Worm (Caenorhabditis elegans) whole organism, L4 larva: ENCODE results near the gene cyp-33C6.

Source experiments
- F49E8.2 ChIP-seq: sonication (generic microtip); optimal IDR thresholded peaks from 2 replicates; lab custom pipeline; 2016; ENCODE audit warnings: missing compliant biosample characterization, mild to moderate bottlenecking, missing genetic modification characterization, borderline replicate concordance
- R02D3.7 ChIP-seq: fragments of 150-350 bp; sonication (generic microtip); optimal IDR thresholded peaks from 3 replicates; lab custom pipeline; 2014; ENCODE audit warnings: missing biosample characterization, missing genetic modification characterization
- Y75B8A.6 ChIP-seq: fragments of 200-800 bp; sonication (Bioruptor generic); IDR thresholded peaks from 2 replicates; pipeline ENCODE4 v1.3.6; 2022; ENCODE audit warnings: missing genetic modification reagents, missing genetic modification characterization, missing compliant biosample characterization
- ama-1 ChIP-seq: fragments of 150-350 bp; optimal IDR thresholded peaks from 2 replicates; lab custom pipeline; 2014; ENCODE audit warnings: inconsistent platforms, mixed read lengths
- arid-1 ChIP-seq: fragments of 200-800 bp; sonication (Bioruptor generic); conservative IDR thresholded peaks from 2 replicates; pipeline ENCODE4 v1.3.6; 2022; ENCODE audit warnings: missing genetic modification reagents, missing genetic modification characterization, missing compliant biosample characterization
- attf-4 ChIP-seq: sonication (generic microtip); optimal IDR thresholded peaks from 3 replicates; lab custom pipeline; 2017; ENCODE audit warnings: missing biosample characterization, missing genetic modification characterization
- ceh-32 ChIP-seq: sonication (generic microtip); optimal IDR thresholded peaks from 2 replicates; lab custom pipeline; 2016; ENCODE audit warnings: mild to moderate bottlenecking, missing genetic modification characterization, missing compliant biosample characterization; ENCODE audit not compliant: poor library complexity
- ceh-44 ChIP-seq: fragments of 200-800 bp; sonication (Bioruptor generic); IDR thresholded peaks from 2 replicates; pipeline ENCODE4 v1.3.6; 2022; ENCODE audit warnings: missing genetic modification reagents, missing genetic modification characterization, missing compliant biosample characterization
- ceh-62 ChIP-seq: sonication (generic microtip); optimal IDR thresholded peaks from 2 replicates; lab custom pipeline; 2017; ENCODE audit warnings: missing biosample characterization, missing genetic modification characterization
- cey-2 ChIP-seq: sonication (generic microtip); optimal IDR thresholded peaks from 3 replicates; lab custom pipeline; 2017; ENCODE audit warnings: missing genetic modification characterization, mild to moderate bottlenecking, missing compliant biosample characterization, antibody characterized with exemption, borderline replicate concordance; ENCODE audit not compliant: insufficient read depth
- ctbp-1 ChIP-seq: fragments of 200-800 bp; sonication (Bioruptor generic); IDR thresholded peaks from 2 replicates; pipeline ENCODE4 v1.3.6; 2022; ENCODE audit warnings: missing genetic modification reagents, missing genetic modification characterization, missing compliant biosample characterization
- daf-16 ChIP-seq, 3 experiments: sonication (generic microtip); optimal IDR thresholded peaks; 2 replicates each; lab custom pipeline; 2016 to 2017; ENCODE audit warnings: missing genetic modification characterization in 3 of 3, missing genetic modification reagents in 3 of 3, mild to moderate bottlenecking in 2 of 3, missing compliant biosample characterization in 2 of 3, missing biosample characterization in 1 of 3, moderate library complexity in 1 of 3
- dmd-6 ChIP-seq: fragments of 200-800 bp; sonication (Bioruptor generic); IDR thresholded peaks from 2 replicates; pipeline ENCODE4 v1.3.6; 2022; ENCODE audit warnings: missing genetic modification reagents, missing genetic modification characterization, missing compliant biosample characterization
- dmd-8 ChIP-seq: fragments of 200-800 bp; sonication (Bioruptor generic); IDR thresholded peaks from 2 replicates; pipeline ENCODE4 v1.3.6; 2022; ENCODE audit warnings: missing genetic modification characterization, missing compliant biosample characterization
- duxl-1 ChIP-seq: sonication (generic microtip); optimal IDR thresholded peaks from 2 replicates; lab custom pipeline; 2016; ENCODE audit warnings: mild to moderate bottlenecking, missing genetic modification characterization, moderate library complexity, missing compliant biosample characterization; ENCODE audit not compliant: poor library complexity
- dve-1 ChIP-seq: sonication (generic microtip); optimal IDR thresholded peaks from 2 replicates; lab custom pipeline; 2017; ENCODE audit warnings: antibody characterized with exemption, mild to moderate bottlenecking, missing genetic modification characterization, missing compliant biosample characterization; ENCODE audit not compliant: insufficient read depth
- egl-27 ChIP-seq: sonication (generic microtip); optimal IDR thresholded peaks from 3 replicates; lab custom pipeline; 2017; ENCODE audit warnings: missing biosample characterization, missing genetic modification reagents, missing genetic modification characterization
- gei-8 ChIP-seq: fragments of 200-800 bp; sonication (Bioruptor generic); optimal IDR thresholded peaks from 2 replicates; lab custom pipeline; 2018; ENCODE audit warnings: mild to moderate bottlenecking, missing genetic modification characterization, missing compliant biosample characterization
- hif-1 ChIP-seq, 2 experiments: sonication (generic microtip); optimal IDR thresholded peaks; 2 replicates each; lab custom pipeline; 2016 to 2017; ENCODE audit warnings: missing compliant biosample characterization in 2 of 2, missing genetic modification characterization in 2 of 2, missing genetic modification reagents in 2 of 2, missing genotype in 2 of 2, mild to moderate bottlenecking in 1 of 2
- hlh-30 ChIP-seq: sonication (generic microtip); optimal IDR thresholded peaks from 2 replicates; lab custom pipeline; 2017; ENCODE audit warnings: antibody characterized with exemption, mild to moderate bottlenecking, missing genetic modification characterization, missing compliant biosample characterization; ENCODE audit not compliant: insufficient read depth
- lin-1 ChIP-seq: fragments of 200-800 bp; sonication (Bioruptor generic); IDR thresholded peaks from 2 replicates; pipeline ENCODE4 v1.3.6; 2022; ENCODE audit warnings: missing genetic modification reagents, missing genetic modification characterization, missing compliant biosample characterization
- lin-38 ChIP-seq: fragments of 200-800 bp; sonication (Bioruptor generic); IDR thresholded peaks from 2 replicates; pipeline ENCODE4 v1.3.6; 2022; ENCODE audit warnings: missing genetic modification reagents, missing genetic modification characterization, missing compliant biosample characterization
- madf-9 ChIP-seq: fragments of 200-800 bp; sonication (Bioruptor generic); conservative IDR thresholded peaks from 2 replicates; pipeline ENCODE4 v1.3.6; 2022; ENCODE audit warnings: missing genetic modification reagents, missing genetic modification characterization, missing compliant biosample characterization
- mep-1 ChIP-seq: fragments of 150-350 bp; sonication (generic microtip); optimal IDR thresholded peaks from 3 replicates; lab custom pipeline; 2014; ENCODE audit warnings: missing biosample characterization, missing genetic modification characterization
- nhr-10 ChIP-seq: fragments of 150-350 bp; optimal IDR thresholded peaks from 2 replicates; lab custom pipeline; 2014; ENCODE audit warnings: missing biosample characterization, missing genetic modification characterization
- nhr-102 ChIP-seq: sonication (generic microtip); optimal IDR thresholded peaks from 2 replicates; lab custom pipeline; 2016; ENCODE audit warnings: mild to moderate bottlenecking, missing genetic modification characterization, moderate library complexity, missing compliant biosample characterization
- nhr-111 ChIP-seq: fragments of 200-800 bp; sonication (Bioruptor generic); optimal IDR thresholded peaks from 2 replicates; lab custom pipeline; 2018; ENCODE audit warnings: mild to moderate bottlenecking, missing genetic modification characterization, missing compliant biosample characterization
- nhr-28 ChIP-seq: fragments of 150-350 bp; optimal IDR thresholded peaks from 2 replicates; lab custom pipeline; 2014; ENCODE audit warnings: missing biosample characterization, missing genetic modification characterization
- pha-4 ChIP-seq, 2 experiments: fragments of 150-350 bp in 1 of 2; fragments of 200-800 bp in 1 of 2; sonication (Bioruptor generic) in 1 of 2; IDR thresholded peaks in 1 of 2; optimal IDR thresholded peaks in 1 of 2; 2 replicates each; pipeline versions ENCODE4 v1.3.6 to Lab custom; 2014 to 2022; ENCODE audit warnings: missing genetic modification characterization in 2 of 2, missing genetic modification reagents in 2 of 2, missing biosample characterization in 1 of 2, missing compliant biosample characterization in 1 of 2
- pqm-1 ChIP-seq: sonication (generic microtip); optimal IDR thresholded peaks from 2 replicates; lab custom pipeline; 2017; ENCODE audit warnings: missing biosample characterization, missing genetic modification characterization
- sdz-12 ChIP-seq: fragments of 200-800 bp; sonication (Bioruptor generic); optimal IDR thresholded peaks from 2 replicates; lab custom pipeline; 2018; ENCODE audit warnings: mild to moderate bottlenecking, missing genetic modification characterization, missing compliant biosample characterization
- set-16 ChIP-seq: fragments of 200-800 bp; sonication (Bioruptor generic); IDR thresholded peaks from 2 replicates; pipeline ENCODE4 v1.3.6; 2022; ENCODE audit warnings: missing genetic modification reagents, missing genetic modification characterization, missing compliant biosample characterization
- spr-3 ChIP-seq: fragments of 200-800 bp; sonication (Bioruptor generic); optimal IDR thresholded peaks from 2 replicates; lab custom pipeline; 2018; ENCODE audit warnings: mild to moderate bottlenecking, missing genetic modification characterization, missing compliant biosample characterization
- tag-97 ChIP-seq: fragments of 200-800 bp; sonication (Bioruptor generic); IDR thresholded peaks from 2 replicates; pipeline ENCODE4 v1.3.6; 2022; ENCODE audit warnings: missing genetic modification characterization, missing compliant biosample characterization
- tra-1 ChIP-seq: fragments of 200-800 bp; sonication (Bioruptor generic); IDR thresholded peaks from 2 replicates; pipeline ENCODE4 v1.3.6; 2022; ENCODE audit warnings: missing genetic modification reagents, missing genetic modification characterization, missing compliant biosample characterization
- unc-130 ChIP-seq: sonication (generic microtip); optimal IDR thresholded peaks from 2 replicates; lab custom pipeline; 2016; ENCODE audit warnings: missing genetic modification reagents, missing genetic modification characterization, missing compliant biosample characterization
- unc-39 ChIP-seq: sonication (generic microtip); optimal IDR thresholded peaks from 2 replicates; lab custom pipeline; 2017; ENCODE audit warnings: missing biosample characterization, missing genetic modification characterization
- unc-62 ChIP-seq, 3 experiments: fragments of 150-350 bp in 1 of 3; sonication (generic microtip); optimal IDR thresholded peaks in 2 of 3; peaks in 1 of 3; 1 replicate in 1 of 3; 2 replicates in 2 of 3; lab custom pipeline; 2014 to 2017; ENCODE audit warnings: missing biosample characterization in 3 of 3, missing genetic modification characterization in 3 of 3, missing genetic modification reagents in 3 of 3, missing genotype in 1 of 3
- ztf-7 ChIP-seq: fragments of 150-350 bp; optimal IDR thresholded peaks from 2 replicates; lab custom pipeline; 2014; ENCODE audit warnings: missing biosample characterization, missing genetic modification characterization

Gene cyp-33C6

ce11 chrV:2255191-2255590, 6.0 kb upstream of the cyp-33C6 start, which contains the start of gene F41B5.1:
TSS of gene F41B5.1 (plus strand) at chrV:2255533.
- peak; percentile 73 for TF ChIP-seq lin-38 (GFP tag; lab: Robert Waterston, UW)

DNA sequence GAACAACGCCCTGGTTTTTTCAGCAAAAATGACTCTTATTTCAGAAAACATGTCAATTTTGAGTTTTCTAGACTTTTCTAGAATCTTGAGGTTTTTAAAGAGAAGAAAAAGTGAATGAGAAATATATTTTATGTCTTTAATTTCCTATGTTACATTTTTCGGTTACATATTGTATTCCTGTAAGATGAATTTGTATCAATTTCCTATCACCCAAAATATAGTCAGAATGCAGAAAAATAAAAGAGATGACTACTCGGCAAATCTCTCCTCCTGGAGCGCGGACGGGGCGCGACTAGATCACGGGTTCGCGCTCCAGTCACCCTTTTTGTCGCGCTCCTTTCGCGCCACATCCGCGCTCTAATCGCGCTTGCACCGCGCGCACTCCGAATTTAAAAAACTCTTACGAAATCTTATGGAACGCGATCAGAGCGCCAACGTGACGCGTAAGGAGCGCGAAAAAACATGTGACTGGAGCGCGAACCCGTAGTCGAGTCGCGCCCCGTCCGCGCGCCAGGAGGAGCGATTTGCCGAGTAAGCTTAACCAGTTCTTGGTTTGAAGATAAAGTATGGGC, 5.4 kb upstream of the cyp-33C6 start, which contains the start of gene str-253:
Gene str-253, minus strand, starts transcription at position 51 of the 572 bp plus-strand sequence.
- TF ChIP-seq unc-62 (GFP tag; optimal IDR thresholded peaks at IDR 0.05 in 1 of 2; lab: Kevin White, UChicago): peak in 1 of 2 experiments; percentile 82
- TF ChIP-seq unc-62 (tag; optimal IDR thresholded peaks at IDR 0.05; lab: Kevin White, UChicago): no peak
- TF ChIP-seq lin-1: no peak
- peak; percentile 72 for TF ChIP-seq set-16
- TF ChIP-seq, all 104 proteins: peak for 2

- TF ChIP-seq cey-2 (tag; lab: Kevin White, UChicago): no peak
- TF ChIP-seq mep-1 (tag; lab: Kevin White, UChicago): no peak
- peak; percentile 7 for TF ChIP-seq pqm-1 (tag; lab: Kevin White, UChicago)
- no peak for TF ChIP-seq daf-16 (GFP tag; optimal IDR thresholded peaks at IDR 0.05; lab: Kevin White, UChicago)
- peak; percentile 19 for TF ChIP-seq daf-16 (tag; optimal IDR thresholded peaks at IDR 0.05; lab: Kevin White, UChicago)
- TF ChIP-seq madf-9 (GFP tag; lab: Robert Waterston, UW): no peak
- TF ChIP-seq dmd-6: peak; percentile 73
- peak; percentile 8 for TF ChIP-seq dve-1 (tag; lab: Kevin White, UChicago)
Observed at ce11 chrV:2251774-2252173, 2.6 kb upstream of the cyp-33C6 start.

DNA sequence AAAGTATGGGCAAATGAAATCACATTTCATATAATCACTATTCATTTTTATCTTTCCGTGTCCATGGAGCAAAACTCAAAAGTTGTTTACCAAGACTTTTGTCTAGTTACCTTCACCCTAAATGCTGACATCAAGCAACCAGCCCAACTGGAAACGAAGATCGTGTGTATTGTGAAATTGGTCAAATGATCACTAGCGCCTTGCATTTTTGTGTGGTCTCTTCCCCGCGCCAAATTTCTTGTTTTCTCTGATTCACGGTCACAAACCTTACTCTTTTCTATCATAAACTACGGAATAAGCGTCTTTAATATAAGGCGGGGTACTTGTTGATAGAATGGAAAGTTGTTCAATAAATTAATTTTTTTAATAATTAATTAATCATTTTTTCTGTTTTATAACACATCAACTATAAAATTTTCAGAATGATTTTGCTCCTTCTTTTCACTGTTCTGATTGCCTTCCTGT, 948 bp upstream of the cyp-33C6 start, which contains the start of gene cyp-33C7:
Gene cyp-33C7, plus strand, starts transcription at position 415 of the 465 bp plus-strand sequence.
- TF ChIP-seq mep-1 (tag; lab: Kevin White, UChicago) (peak; percentile 64), ceh-32 (tag; lab: Kevin White, UChicago) (no peak), ceh-44 (GFP tag; lab: Robert Waterston, UW) (no peak), egl-27 (tag; lab: Kevin White, UChicago) (no peak), ceh-62 (tag; lab: Kevin White, UChicago) (no peak), spr-3 (GFP tag; lab: Kevin White, UChicago) (no peak), unc-39 (no peak), daf-16 (GFP tag; optimal IDR thresholded peaks at IDR 0.05; lab: Kevin White, UChicago) (peak in 1 of 2 experiments; percentile 43), daf-16 (tag; optimal IDR thresholded peaks at IDR 0.05; lab: Kevin White, UChicago) (peak; percentile 98), nhr-10 (no peak), hlh-30 (peak; percentile 90), pqm-1 (tag; lab: Kevin White, UChicago) (peak; percentile 65), nhr-28 (tag; lab: Kevin White, UChicago) (peak; percentile 98), R02D3.7 (tag; lab: Kevin White, UChicago) (no peak), nhr-111 (no peak), pha-4 (GFP tag; IDR thresholded peaks at IDR 0.05; lab: Robert Waterston, UW) (no peak), pha-4 (tag; optimal IDR thresholded peaks at IDR 0.05; lab: Kevin White, UChicago) (no peak), tag-97 (GFP tag; lab: Robert Waterston, UW) (no peak), ama-1 (lab: Kevin White, UChicago) (no peak), arid-1 (no peak), nhr-102 (tag; lab: Kevin White, UChicago) (peak; percentile 82), attf-4 (no peak), tra-1 (GFP tag; lab: Robert Waterston, UW) (0 out of 2 replicates have a peak, but pooled peaks have one; percentile 39), hif-1 (tag; optimal IDR thresholded peaks at IDR 0.05; lab: Kevin White, UChicago) (peak in 1 of 2 experiments; percentile 1), cey-2 (tag; lab: Kevin White, UChicago) (no peak), ztf-7 (peak; percentile 9), duxl-1 (tag; lab: Kevin White, UChicago) (no peak), gei-8 (GFP tag; lab: Kevin White, UChicago) (no peak), ctbp-1 (GFP tag; lab: Robert Waterston, UW) (no peak), dmd-6 (peak; percentile 85), unc-62 (GFP tag; optimal IDR thresholded peaks at IDR 0.05 in 1 of 2; lab: Kevin White, UChicago) (peak in 1 of 2 experiments; percentile 48), unc-62 (tag; optimal IDR thresholded peaks at IDR 0.05; lab: Kevin White, UChicago) (no peak), F49E8.2 (tag; lab: Kevin White, UChicago) (no peak), dmd-8 (GFP tag; lab: Robert Waterston, UW) (no peak), Y75B8A.6 (GFP tag; lab: Robert Waterston, UW) (no peak), sdz-12 (no peak), unc-130 (GFP tag; lab: Kevin White, UChicago) (no peak)
